Worm (Caenorhabditis elegans) whole organism, L4 larva: Measurements from ENCODE around the gene sru-15.

Experiments
- ZK546.5 ChIP-seq, 2 experiments: sonication (generic microtip); optimal IDR thresholded peaks; 2 replicates each; lab custom pipeline; 2017; ENCODE audit warnings: missing biosample characterization in 2 of 2, missing genetic modification characterization in 2 of 2
- dmd-8 ChIP-seq: fragments of 200-800 bp; sonication (Bioruptor generic); IDR thresholded peaks from 2 replicates; pipeline ENCODE4 v1.3.6; 2022; ENCODE audit warnings: missing genetic modification characterization, missing compliant biosample characterization
- lsy-2 ChIP-seq, 2 experiments: fragments of 150-350 bp in 1 of 2; sonication (generic microtip) in 1 of 2; optimal IDR thresholded peaks; 2 replicates each; lab custom pipeline; 2014 to 2017; ENCODE audit warnings: missing biosample characterization in 2 of 2, missing genetic modification characterization in 2 of 2

DNA sequence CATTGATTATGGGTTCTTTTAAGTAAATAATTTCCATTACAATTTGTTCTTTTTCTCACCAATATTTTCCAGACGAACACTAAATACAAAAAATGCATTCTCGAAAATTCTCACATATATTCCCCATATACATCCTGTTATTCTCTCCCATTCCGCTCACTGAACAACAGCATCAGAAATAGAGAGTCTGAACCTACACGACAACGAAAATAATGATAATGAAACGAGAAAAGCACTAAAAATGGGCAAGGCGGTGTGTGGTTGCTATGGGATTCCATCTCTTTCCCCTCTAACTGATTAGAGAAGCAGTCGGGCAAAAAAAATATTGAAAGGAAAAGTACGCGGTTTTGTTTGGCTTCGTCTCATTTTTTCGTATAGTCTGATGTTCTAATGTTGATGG is 13.0 kb upstream of the sru-15 start, which contains the start of gene C30H6.12:
- TF ChIP-seq lsy-2 (tag; optimal IDR thresholded peaks at IDR 0.05; lab: Kevin White, UChicago) (no peak), ZK546.5 (tag; optimal IDR thresholded peaks at IDR 0.05; lab: Kevin White, UChicago) (no peak), dmd-8 (GFP tag; lab: Robert Waterston, UW) (no peak)
